Fruit fly (Drosophila melanogaster) whole organism, adult: ENCODE data around the gene MED17.

Experiments used
- CG12768 ChIP-seq: fragments of 200-800 bp; sonication (Bioruptor generic); optimal IDR thresholded peaks from 2 replicates; lab custom pipeline; 2017; ENCODE audit warnings: missing biosample characterization, missing genetic modification characterization, mild to moderate bottlenecking, moderate library complexity, missing genetic modification reagents
- Clk ChIP-seq: fragments of 200-800 bp; sonication (Bioruptor generic); optimal IDR thresholded peaks from 2 replicates; lab custom pipeline; 2017; ENCODE audit warnings: missing biosample characterization, missing genetic modification characterization
- bab1 ChIP-seq: fragments of 200-800 bp; sonication (Bioruptor generic); optimal IDR thresholded peaks from 3 replicates; lab custom pipeline; 2019; ENCODE audit warnings: missing biosample characterization, mild to moderate bottlenecking, missing genetic modification characterization, moderate library complexity
- kay ChIP-seq: fragments of 200-800 bp; sonication (Bioruptor generic); peaks from one replicate; lab custom pipeline; 2016; ENCODE audit warnings: missing biosample characterization, missing genetic modification characterization, borderline replicate concordance
- ovo ChIP-seq: fragments of 200-800 bp; sonication (Bioruptor generic); optimal IDR thresholded peaks from 2 replicates; lab custom pipeline; 2016; ENCODE audit warnings: missing biosample characterization, missing genetic modification characterization

- no peak for TF ChIP-seq bab1 (GFP tag; lab: Kevin White, UChicago)
- TF ChIP-seq ovo (GFP tag; lab: Kevin White, UChicago), result no peak
- TF ChIP-seq CG12768 (GFP tag; lab: Kevin White, UChicago), result no peak
- TF ChIP-seq Clk (GFP tag; lab: Kevin White, UChicago), result no peak
- no peak for TF ChIP-seq kay (GFP tag; lab: Kevin White, UChicago)
These were observed 37.1 kb upstream of the MED17 start, which contains the start of gene CG14316 for dm6 chr3R:18151820-18152219.
